Fruit fly (Drosophila melanogaster) whole organism, wandering third instar larva: ENCODE results near the gene Akap200.

Experiments
- Abd-B ChIP-seq: fragments of >200 bp; optimal IDR thresholded peaks from 2 replicates; lab custom pipeline; 2017; ENCODE audit warnings: missing biosample characterization, missing genetic modification characterization
- CG32264 ChIP-seq: fragments of 200-800 bp; sonication (Bioruptor generic); optimal IDR thresholded peaks from 2 replicates; lab custom pipeline; 2016; ENCODE audit warnings: missing biosample characterization, missing genetic modification characterization
- Dfd ChIP-seq: fragments of >200 bp; optimal IDR thresholded peaks from 2 replicates; lab custom pipeline; 2017; ENCODE audit warnings: missing biosample characterization, missing genetic modification characterization
- Dif ChIP-seq: fragments of 200-275, 200-300 bp; sonication (Bioruptor generic); optimal IDR thresholded peaks from 2 replicates; lab custom pipeline; 2018; ENCODE audit warnings: missing biosample characterization, missing genetic modification characterization; ENCODE audit not compliant: partially characterized antibody
- Hnf4 ChIP-seq: fragments of 200-800 bp; sonication (Bioruptor generic); optimal IDR thresholded peaks from 2 replicates; lab custom pipeline; 2016; ENCODE audit warnings: missing biosample characterization, mild to moderate bottlenecking, missing genetic modification characterization
- Hr83 ChIP-seq: fragments of 200-300 bp; sonication (Bioruptor generic); optimal IDR thresholded peaks from 2 replicates; lab custom pipeline; 2016; ENCODE audit warnings: missing biosample characterization, mild to moderate bottlenecking, missing genetic modification characterization, moderate library complexity; ENCODE audit not compliant: poor library complexity, severe bottlenecking
- Jra ChIP-seq: sonication (Bioruptor generic); optimal IDR thresholded peaks from 2 replicates; lab custom pipeline; 2016; ENCODE audit warnings: missing biosample characterization, missing genetic modification characterization
- N ChIP-seq: fragments of >200 bp; optimal IDR thresholded peaks from 2 replicates; lab custom pipeline; 2018; ENCODE audit warnings: missing biosample characterization, missing external identifiers, missing genetic modification characterization
- OdsH ChIP-seq: fragments of 200-800 bp; sonication (Bioruptor generic); optimal IDR thresholded peaks from 2 replicates; lab custom pipeline; 2016; ENCODE audit warnings: missing biosample characterization, mild to moderate bottlenecking, missing genetic modification characterization
- Rel ChIP-seq, 2 experiments: fragments of 200-800 bp; sonication (Bioruptor generic) in 1 of 2; optimal IDR thresholded peaks; 2 replicates in 1 of 2; 3 replicates in 1 of 2; lab custom pipeline; 2016 to 2019; ENCODE audit warnings: mild to moderate bottlenecking in 2 of 2, missing biosample characterization in 2 of 2, missing genetic modification characterization in 2 of 2, moderate library complexity in 1 of 2
- Sp1 ChIP-seq: fragments of 200-800 bp; sonication (Bioruptor generic); optimal IDR thresholded peaks from 3 replicates; lab custom pipeline; 2019; ENCODE audit warnings: missing biosample characterization, mild to moderate bottlenecking, missing genetic modification characterization, moderate library complexity
- Vsx2 ChIP-seq: fragments of 200-300, 225-300 bp; sonication (Bioruptor generic); optimal IDR thresholded peaks from 2 replicates; lab custom pipeline; 2018; ENCODE audit warnings: missing biosample characterization, missing genetic modification characterization; ENCODE audit not compliant: partially characterized antibody
- br ChIP-seq: fragments of 200-800 bp; sonication (Bioruptor generic); optimal IDR thresholded peaks from 2 replicates; lab custom pipeline; 2016; ENCODE audit warnings: missing biosample characterization, missing genetic modification characterization
- brk ChIP-seq: fragments of 200-800 bp; sonication (Bioruptor generic); optimal IDR thresholded peaks from 2 replicates; lab custom pipeline; 2016; ENCODE audit warnings: missing biosample characterization, mild to moderate bottlenecking, missing genetic modification characterization
- dl ChIP-seq, 2 experiments: fragments of 175-275, 200-275 bp in 1 of 2; fragments of 200-275 bp in 1 of 2; sonication (Bioruptor generic); optimal IDR thresholded peaks; lab custom pipeline; 2018; ENCODE audit warnings: mild to moderate bottlenecking in 2 of 2, missing biosample characterization in 2 of 2, missing genetic modification characterization in 2 of 2, moderate library complexity in 2 of 2; ENCODE audit not compliant: partially characterized antibody in 2 of 2, insufficient read depth in 1 of 2
- dmrt93B ChIP-seq: fragments of 200-800 bp; sonication (Bioruptor generic); optimal IDR thresholded peaks from 2 replicates; lab custom pipeline; 2018; ENCODE audit warnings: missing biosample characterization, mild to moderate bottlenecking, missing genetic modification characterization
- dsf ChIP-seq: sonication (Bioruptor generic); optimal IDR thresholded peaks from 2 replicates; lab custom pipeline; 2016; ENCODE audit warnings: missing biosample characterization, missing genetic modification characterization, borderline replicate concordance
- ey ChIP-seq: fragments of 200-800 bp; sonication (Bioruptor generic); optimal IDR thresholded peaks from 2 replicates; lab custom pipeline; 2016; ENCODE audit warnings: missing biosample characterization, missing genetic modification characterization
- foxo ChIP-seq, 2 experiments: fragments of 200-800 bp; sonication (Bioruptor generic); optimal IDR thresholded peaks; 2 replicates in 1 of 2; 3 replicates in 1 of 2; lab custom pipeline; 2016 to 2017; ENCODE audit warnings: missing biosample characterization in 2 of 2, missing genetic modification characterization in 2 of 2
- fru ChIP-seq: fragments of 200-800 bp; sonication (Bioruptor generic); optimal IDR thresholded peaks from 3 replicates; lab custom pipeline; 2016; ENCODE audit warnings: missing biosample characterization, mild to moderate bottlenecking, missing genetic modification characterization
- jim ChIP-seq: fragments of 175-275, 200-325 bp; sonication (Bioruptor generic); optimal IDR thresholded peaks from 2 replicates; lab custom pipeline; 2016; ENCODE audit warnings: missing biosample characterization, mild to moderate bottlenecking, missing genetic modification characterization
- lola ChIP-seq: fragments of >200 bp; optimal IDR thresholded peaks from 2 replicates; lab custom pipeline; 2017; ENCODE audit warnings: missing biosample characterization, missing genetic modification characterization
- pan ChIP-seq: fragments of >200 bp; optimal IDR thresholded peaks from 2 replicates; lab custom pipeline; 2017
- psq ChIP-seq: fragments of 200-800 bp; sonication (Bioruptor generic); optimal IDR thresholded peaks from 3 replicates; lab custom pipeline; 2017; ENCODE audit warnings: missing biosample characterization, mild to moderate bottlenecking, missing genetic modification characterization, moderate library complexity
- sv ChIP-seq: fragments of 200-800 bp; sonication (Bioruptor generic); optimal IDR thresholded peaks from 3 replicates; lab custom pipeline; 2016; ENCODE audit warnings: missing biosample characterization, missing genetic modification characterization

Akap200 gene

dm6 chr2L:8418113-8418885 lies 2.8 kb downstream of the Akap200 start:
- no peak for TF ChIP-seq Hnf4 (GFP tag; lab: Kevin White, UChicago)
- TF ChIP-seq Hr83 (GFP tag; lab: Kevin White, UChicago) = no peak
- no peak for TF ChIP-seq ey
- TF ChIP-seq dl (GFP tag; optimal IDR thresholded peaks at IDR 0.05; lab: Kevin White, UChicago; ENCODE audit: insufficient read depth in 1 of 2, partially characterized antibody in 2 of 2) = no peak
- TF ChIP-seq, all 38 proteins: peak for 0

dm6 chr2L:8419382-8419940 lies 4.0 kb downstream of the Akap200 start:
- TF ChIP-seq dmrt93B (GFP tag; lab: Kevin White, UChicago) = no peak
- no peak for TF ChIP-seq Hr83 (GFP tag; lab: Kevin White, UChicago)
- no peak for TF ChIP-seq Rel (GFP tag; optimal IDR thresholded peaks at IDR 0.05; lab: Kevin White, UChicago)
- TF ChIP-seq Rel (tag; optimal IDR thresholded peaks at IDR 0.05; lab: Kevin White, UChicago) = peak; percentile 89
- peak; percentile 21 for TF ChIP-seq Dfd (GFP tag; lab: Kevin White, UChicago)
- TF ChIP-seq dl (GFP tag; optimal IDR thresholded peaks at IDR 0.05; lab: Kevin White, UChicago; ENCODE audit: insufficient read depth in 1 of 2, partially characterized antibody in 2 of 2) = peak in 1 of 2 experiments; percentile 24
- no peak for TF ChIP-seq jim (GFP tag; lab: Kevin White, UChicago)
- TF ChIP-seq Sp1 (GFP tag; lab: Kevin White, UChicago) = peak; percentile 27
- TF ChIP-seq psq = peak; percentile 85
- TF ChIP-seq Hnf4 (GFP tag; lab: Kevin White, UChicago) = no peak
- no peak for TF ChIP-seq lola (GFP tag; lab: Kevin White, UChicago)

dm6 chr2L:8420259-8420930 lies 4.9 kb downstream of the Akap200 start:
- TF ChIP-seq Jra (GFP tag; lab: Kevin White, UChicago) = no peak
- peak; percentile 76 for TF ChIP-seq Vsx2 (GFP tag; lab: Kevin White, UChicago)
- no peak for TF ChIP-seq Abd-B (GFP tag; lab: Kevin White, UChicago)
- TF ChIP-seq psq = peak; percentile 59
- peak; percentile 31 to 83 for TF ChIP-seq dl (GFP tag; optimal IDR thresholded peaks at IDR 0.05; lab: Kevin White, UChicago; ENCODE audit: insufficient read depth in 1 of 2, partially characterized antibody in 2 of 2)
- peak; percentile 76 for TF ChIP-seq Dif (GFP tag; lab: Kevin White, UChicago)
- TF ChIP-seq, all 38 proteins: peak for 4

- TF ChIP-seq Jra (GFP tag; lab: Kevin White, UChicago) = no peak
- TF ChIP-seq Rel (GFP tag; optimal IDR thresholded peaks at IDR 0.05; lab: Kevin White, UChicago) = no peak
- peak; percentile 92 for TF ChIP-seq Rel (tag; optimal IDR thresholded peaks at IDR 0.05; lab: Kevin White, UChicago)
Observed at dm6 chr2L:8421717-8422116, 6.2 kb downstream of the Akap200 start.

- TF ChIP-seq lola (GFP tag; lab: Kevin White, UChicago) (no peak), pan (no peak), Dif (GFP tag; lab: Kevin White, UChicago) (no peak), CG32264 (GFP tag; lab: Kevin White, UChicago) (no peak), ey (no peak), sv (GFP tag; lab: Kevin White, UChicago) (no peak), br (GFP tag; lab: Kevin White, UChicago) (no peak), Hr83 (GFP tag; lab: Kevin White, UChicago) (no peak), fru (GFP tag; lab: Kevin White, UChicago) (no peak), dsf (no peak), N (GFP tag; lab: Kevin White, UChicago) (no peak), OdsH (GFP tag; lab: Kevin White, UChicago) (no peak), foxo (GFP tag; optimal IDR thresholded peaks at IDR 0.05; lab: Kevin White, UChicago) (no peak), brk (GFP tag; lab: Kevin White, UChicago) (no peak)
Observed at dm6 chr2L:8423047-8423446, 7.6 kb downstream of the Akap200 start.
